Fruit fly (Drosophila melanogaster) whole organism, embryonic: ENCODE data around the gene CG34287.

Experiments used
- CG10543 ChIP-seq: fragments of 200-800 bp; sonication (Bioruptor generic); optimal IDR thresholded peaks from 3 replicates; lab custom pipeline; 2017; ENCODE audit warnings: missing biosample characterization, mild to moderate bottlenecking, missing genetic modification characterization, moderate library complexity
- CG12744 ChIP-seq: fragments of 200-800 bp; sonication (Bioruptor generic); optimal IDR thresholded peaks from 2 replicates; lab custom pipeline; 2016; ENCODE audit warnings: missing biosample characterization, missing genetic modification characterization
- CG13775 ChIP-seq: fragments of 200-800 bp; sonication (Bioruptor generic); optimal IDR thresholded peaks from 3 replicates; lab custom pipeline; 2017; ENCODE audit warnings: missing biosample characterization, mild to moderate bottlenecking, missing genetic modification characterization
- CG14965 ChIP-seq: fragments of 200-800 bp; sonication (Bioruptor generic); optimal IDR thresholded peaks from 2 replicates; lab custom pipeline; 2016; ENCODE audit warnings: missing biosample characterization, missing genetic modification characterization, borderline replicate concordance
- CG1529 ChIP-seq: fragments of 200-800 bp; sonication (Bioruptor generic); optimal IDR thresholded peaks from 3 replicates; lab custom pipeline; 2018; ENCODE audit warnings: missing biosample characterization, missing genetic modification characterization
- CG16813 ChIP-seq: fragments of 200-800 bp; sonication (Bioruptor generic); IDR thresholded peaks from 3 replicates; pipeline ENCODE4 v1.3.6; 2022; ENCODE audit warnings: missing biosample characterization, missing genetic modification characterization; ENCODE audit not compliant: partially characterized antibody
- CG18011 ChIP-seq: fragments of 200-800 bp; sonication (Bioruptor generic); optimal IDR thresholded peaks from 2 replicates; lab custom pipeline; 2017; ENCODE audit warnings: missing biosample characterization, missing genetic modification characterization, mild to moderate bottlenecking, moderate library complexity, missing genotype
- CG2116 ChIP-seq: fragments of 200-800 bp; sonication (Bioruptor generic); optimal IDR thresholded peaks from 3 replicates; lab custom pipeline; 2018; ENCODE audit warnings: missing biosample characterization, mild to moderate bottlenecking, missing genetic modification characterization
- CG31388 ChIP-seq: fragments of 200-800 bp; sonication (Bioruptor generic); optimal IDR thresholded peaks from 2 replicates; lab custom pipeline; 2016; ENCODE audit warnings: missing biosample characterization, missing genetic modification characterization
- CG34376 ChIP-seq: fragments of 200-800 bp; sonication (Bioruptor generic); optimal IDR thresholded peaks from 2 replicates; lab custom pipeline; 2018; ENCODE audit warnings: missing biosample characterization, mild to moderate bottlenecking, missing genetic modification characterization
- CG4707 ChIP-seq: fragments of 200-800 bp; sonication (Bioruptor generic); optimal IDR thresholded peaks from 2 replicates; lab custom pipeline; 2018; ENCODE audit warnings: missing biosample characterization, mild to moderate bottlenecking, missing genetic modification characterization, moderate library complexity
- CG5953 ChIP-seq: fragments of 200-800 bp; sonication (Bioruptor generic); IDR thresholded peaks from 2 replicates; pipeline ENCODE4 v1.3.6; 2022; ENCODE audit warnings: missing biosample characterization, missing genetic modification characterization
- CG7839 ChIP-seq: fragments of 200-800 bp; sonication (Bioruptor generic); optimal IDR thresholded peaks from 3 replicates; lab custom pipeline; 2018; ENCODE audit warnings: missing biosample characterization, mild to moderate bottlenecking, missing genetic modification characterization, moderate library complexity
- CG7987 ChIP-seq: fragments of 200-800 bp; sonication (Bioruptor generic); optimal IDR thresholded peaks from 2 replicates; lab custom pipeline; 2018; ENCODE audit warnings: missing biosample characterization, mild to moderate bottlenecking, missing genetic modification characterization, moderate library complexity
- CG8290 ChIP-seq, 3 experiments: fragments of 200-800 bp; sonication (Bioruptor generic); optimal IDR thresholded peaks; 2 replicates each; lab custom pipeline; 2016 to 2019; ENCODE audit warnings: missing biosample characterization in 3 of 3, missing genetic modification characterization in 3 of 3, mild to moderate bottlenecking in 2 of 3, moderate library complexity in 1 of 3
- CG9932 ChIP-seq: fragments of 200-800 bp; sonication (Bioruptor generic); IDR thresholded peaks from 2 replicates; pipeline ENCODE4 v1.3.6; 2022; ENCODE audit warnings: missing biosample characterization, missing genetic modification characterization
- Dek ChIP-seq: fragments of 200-800 bp; sonication (Bioruptor generic); optimal IDR thresholded peaks from 3 replicates; lab custom pipeline; 2019; ENCODE audit warnings: missing biosample characterization, mild to moderate bottlenecking, missing genetic modification characterization, moderate library complexity
- Dip3 ChIP-seq: fragments of 200-800 bp; sonication (Bioruptor generic); optimal IDR thresholded peaks from 3 replicates; lab custom pipeline; 2016; ENCODE audit warnings: missing biosample characterization, missing genetic modification characterization
- Dll ChIP-seq: fragments of 200-800 bp; sonication (Bioruptor generic); IDR thresholded peaks from 4 replicates; pipeline ENCODE4 v1.3.6; 2022; ENCODE audit warnings: missing biosample characterization, missing genetic modification characterization; ENCODE audit not compliant: partially characterized antibody
- Doc3 ChIP-seq: fragments of 200-800 bp; sonication (Bioruptor generic); IDR thresholded peaks from 3 replicates; pipeline ENCODE4 v1.3.6; 2022; ENCODE audit warnings: missing biosample characterization, missing genetic modification characterization; ENCODE audit not compliant: partially characterized antibody
- Dp ChIP-seq: fragments of 200-800 bp; sonication (Bioruptor generic); optimal IDR thresholded peaks from 2 replicates; lab custom pipeline; 2018; ENCODE audit warnings: missing biosample characterization, mild to moderate bottlenecking, missing genetic modification characterization, moderate library complexity
- Ets97D ChIP-seq: fragments of 200-800 bp; sonication (Bioruptor generic); optimal IDR thresholded peaks from 3 replicates; lab custom pipeline; 2016; ENCODE audit warnings: missing biosample characterization, missing genetic modification characterization
- Fer3 ChIP-seq: fragments of 200-800 bp; sonication (Bioruptor generic); optimal IDR thresholded peaks from 2 replicates; lab custom pipeline; 2018; ENCODE audit warnings: missing biosample characterization, mild to moderate bottlenecking, missing genetic modification characterization, moderate library complexity
- HHEX ChIP-seq: fragments of 200-800 bp; sonication (Bioruptor generic); optimal IDR thresholded peaks from 3 replicates; lab custom pipeline; 2017; ENCODE audit warnings: missing biosample characterization, mild to moderate bottlenecking, missing genetic modification characterization, missing genetic modification reagents
- Hey ChIP-seq: fragments of 200-800 bp; sonication (Bioruptor generic); optimal IDR thresholded peaks from 3 replicates; lab custom pipeline; 2018; ENCODE audit warnings: missing biosample characterization, mild to moderate bottlenecking, missing genetic modification characterization
- Hmr ChIP-seq: fragments of 200-800 bp; sonication (Bioruptor generic); optimal IDR thresholded peaks from 3 replicates; lab custom pipeline; 2017; ENCODE audit warnings: mild to moderate bottlenecking, missing biosample characterization, missing genetic modification reagents, missing genetic modification characterization
- Jarid2 ChIP-seq: fragments of 200-800 bp; sonication (Bioruptor generic); optimal IDR thresholded peaks from 3 replicates; lab custom pipeline; 2017; ENCODE audit warnings: mild to moderate bottlenecking, missing biosample characterization, missing genetic modification reagents, missing genetic modification characterization
- PHDP ChIP-seq: fragments of 200-800 bp; sonication (Bioruptor generic); optimal IDR thresholded peaks from 3 replicates; lab custom pipeline; 2018; ENCODE audit warnings: missing biosample characterization, mild to moderate bottlenecking, missing genetic modification characterization, moderate library complexity
- Pdp1 ChIP-seq, 2 experiments: fragments of 200-800 bp; sonication (Bioruptor generic); optimal IDR thresholded peaks; 3 replicates each; lab custom pipeline; 2016; ENCODE audit warnings: missing biosample characterization in 2 of 2, missing genetic modification characterization in 2 of 2, mild to moderate bottlenecking in 1 of 2, moderate library complexity in 1 of 2
- Six4 ChIP-seq: fragments of 200-800 bp; sonication (Bioruptor generic); optimal IDR thresholded peaks from 2 replicates; lab custom pipeline; 2016; ENCODE audit warnings: missing biosample characterization, missing genetic modification characterization
- Trl ChIP-seq, 3 experiments: fragments of >200 bp in 2 of 3; fragments of 200-800 bp in 1 of 3; sonication (Bioruptor generic) in 1 of 3; optimal IDR thresholded peaks; 2 replicates in 1 of 3; 3 replicates in 2 of 3; lab custom pipeline; 2016 to 2017; ENCODE audit warnings: missing biosample characterization in 1 of 3, missing genetic modification characterization in 1 of 3
- Usf ChIP-seq: fragments of 200-800 bp; sonication (Bioruptor generic); optimal IDR thresholded peaks from 2 replicates; lab custom pipeline; 2017; ENCODE audit warnings: missing genotype, missing biosample characterization, missing genetic modification characterization
- ac ChIP-seq: fragments of 200-800 bp; sonication (Bioruptor generic); optimal IDR thresholded peaks from 3 replicates; lab custom pipeline; 2017; ENCODE audit warnings: missing biosample characterization, mild to moderate bottlenecking, missing genetic modification characterization
- ash1 ChIP-seq: fragments of 200-800 bp; sonication (Bioruptor generic); optimal IDR thresholded peaks from 2 replicates; lab custom pipeline; 2018; ENCODE audit warnings: missing biosample characterization, mild to moderate bottlenecking, missing genetic modification characterization
- bsh ChIP-seq, 2 experiments: fragments of 200-800 bp; sonication (Bioruptor generic); optimal IDR thresholded peaks; 2 replicates each; lab custom pipeline; 2017 to 2018; ENCODE audit warnings: mild to moderate bottlenecking in 2 of 2, missing biosample characterization in 2 of 2, missing genetic modification characterization in 2 of 2, moderate library complexity in 1 of 2
- cg ChIP-seq: fragments of 200-800 bp; sonication (Bioruptor generic); optimal IDR thresholded peaks from 3 replicates; lab custom pipeline; 2019; ENCODE audit warnings: missing biosample characterization, mild to moderate bottlenecking, missing genetic modification characterization, moderate library complexity
- chm ChIP-seq: fragments of 200-800 bp; sonication (Bioruptor generic); IDR thresholded peaks from 2 replicates; pipeline ENCODE4 v1.3.6; 2022; ENCODE audit warnings: missing biosample characterization, missing genetic modification characterization
- croc ChIP-seq: fragments of 200-800 bp; sonication (Bioruptor generic); conservative IDR thresholded peaks from 3 replicates; pipeline ENCODE4 v1.3.6; 2022; ENCODE audit warnings: missing biosample characterization, missing genetic modification characterization
- dan ChIP-seq: fragments of 200-800 bp; sonication (Bioruptor generic); IDR thresholded peaks from 2 replicates; pipeline ENCODE4 v1.3.6; 2022; ENCODE audit warnings: missing biosample characterization, missing genetic modification characterization
- dimm ChIP-seq: fragments of 200-800 bp; sonication (Bioruptor generic); IDR thresholded peaks from 2 replicates; pipeline ENCODE4 v1.3.6; 2022; ENCODE audit warnings: missing biosample characterization, missing genetic modification characterization
- dysf ChIP-seq: fragments of 200-800 bp; sonication (Bioruptor generic); IDR thresholded peaks from 3 replicates; pipeline ENCODE4 v1.3.6; 2022; ENCODE audit warnings: missing biosample characterization, missing genetic modification characterization
- fd96Cb ChIP-seq: fragments of 200-800 bp; sonication (Bioruptor generic); optimal IDR thresholded peaks from 2 replicates; lab custom pipeline; 2018; ENCODE audit warnings: missing biosample characterization, mild to moderate bottlenecking, missing genetic modification characterization, moderate library complexity
- h ChIP-seq: fragments of >200 bp; optimal IDR thresholded peaks from 2 replicates; lab custom pipeline; 2017
- mirr ChIP-seq: fragments of 200-800 bp; sonication (Bioruptor generic); optimal IDR thresholded peaks from 3 replicates; lab custom pipeline; 2018; ENCODE audit warnings: missing biosample characterization, mild to moderate bottlenecking, missing genetic modification characterization
- onecut ChIP-seq: fragments of 200-800 bp; sonication (Bioruptor generic); IDR thresholded peaks from 2 replicates; pipeline ENCODE4 v1.3.6; 2022; ENCODE audit warnings: missing biosample characterization, missing genetic modification characterization
- schlank ChIP-seq: fragments of 200-800 bp; sonication (Bioruptor generic); optimal IDR thresholded peaks from 2 replicates; lab custom pipeline; 2018; ENCODE audit warnings: missing biosample characterization, mild to moderate bottlenecking, missing genetic modification characterization
- sima ChIP-seq: fragments of 200-800 bp; sonication (Bioruptor generic); optimal IDR thresholded peaks from 2 replicates; lab custom pipeline; 2016; ENCODE audit warnings: missing biosample characterization, missing genetic modification characterization
- slou ChIP-seq: fragments of 200-800 bp; sonication (Bioruptor generic); optimal IDR thresholded peaks from 3 replicates; lab custom pipeline; 2016; ENCODE audit warnings: missing biosample characterization, missing genetic modification characterization
- slp2 ChIP-seq: fragments of 200-800 bp; sonication (Bioruptor generic); optimal IDR thresholded peaks from 2 replicates; lab custom pipeline; 2016; ENCODE audit warnings: missing biosample characterization, missing genetic modification characterization
- ttk ChIP-seq: fragments of 200-800 bp; sonication (Bioruptor generic); IDR thresholded peaks from 2 replicates; pipeline ENCODE4 v2.1.2; 2022; ENCODE audit warnings: missing biosample characterization, missing genetic modification characterization
- wdn ChIP-seq: fragments of 200-800 bp; sonication (Bioruptor generic); IDR thresholded peaks from 2 replicates; pipeline ENCODE4 v1.3.6; 2022; ENCODE audit warnings: missing biosample characterization, missing genetic modification characterization

The CG34287 gene

dm6 chr3R:5821243-5821642, 31.9 kb upstream of the CG34287 start, which contains the start of gene Hpr1 (continued):
- TF ChIP-seq CG31388 (no peak), ttk (GFP tag; lab: Robert Waterston, UW) (no peak), bsh (GFP tag; optimal IDR thresholded peaks at IDR 0.05; lab: Kevin White, UChicago) (no peak), h (no peak), CG18011 (GFP tag; lab: Kevin White, UChicago) (no peak), ac (GFP tag; lab: Kevin White, UChicago) (no peak), Dip3 (no peak), cg (GFP tag; lab: Kevin White, UChicago) (no peak), chm (GFP tag; lab: Robert Waterston, UW) (no peak), CG16813 (GFP tag; lab: Robert Waterston, UW) (no peak), Jarid2 (GFP tag; lab: Kevin White, UChicago) (no peak), HHEX (no peak), CG7987 (GFP tag; lab: Kevin White, UChicago) (no peak), CG9932 (GFP tag; lab: Robert Waterston, UW) (no peak), Dll (peak; percentile 52; the same call in 1 of the 4 replicates), CG7839 (no peak), Dp (peak; percentile 89), CG5953 (GFP tag; lab: Robert Waterston, UW) (no peak), ash1 (GFP tag; lab: Kevin White, UChicago) (no peak), CG2116 (GFP tag; lab: Kevin White, UChicago) (peak; percentile 57), slou (GFP tag; lab: Kevin White, UChicago) (no peak), fd96Cb (tag; lab: Kevin White, UChicago) (no peak), CG1529 (no peak), Hmr (GFP tag; lab: Kevin White, UChicago) (no peak), Ets97D (GFP tag; lab: Kevin White, UChicago) (peak; percentile 33), dimm (GFP tag; lab: Robert Waterston, UW) (no peak), Usf (GFP tag; lab: Kevin White, UChicago) (no peak), schlank (tag; lab: Kevin White, UChicago) (no peak), Doc3 (GFP tag; lab: Robert Waterston, UW) (peak; percentile 23; the same call in 1 of the 3 replicates), Trl (optimal IDR thresholded peaks at IDR 0.05; lab: Kevin White, UChicago) (no peak), Trl (GFP tag; optimal IDR thresholded peaks at IDR 0.05; lab: Kevin White, UChicago) (no peak)

dm6 chr3R:5821750-5822149, 31.4 kb upstream of the CG34287 start, which contains the start of gene CG46303:
CG46303 (plus strand) TSS chr3R:5821972.
- TF ChIP-seq CG8290 (GFP tag; optimal IDR thresholded peaks at IDR 0.05; lab: Kevin White, UChicago) (no peak), CG8290 (tag; optimal IDR thresholded peaks at IDR 0.05; lab: Kevin White, UChicago) (no peak), onecut (GFP tag; lab: Robert Waterston, UW) (no peak), slp2 (GFP tag; lab: Kevin White, UChicago) (no peak), mirr (GFP tag; lab: Kevin White, UChicago) (peak; percentile 65), CG10543 (GFP tag; lab: Kevin White, UChicago) (peak; percentile 23), croc (GFP tag; lab: Robert Waterston, UW) (no peak), CG13775 (no peak), CG4707 (no peak), Hey (tag; lab: Kevin White, UChicago) (peak; percentile 24), Pdp1 (GFP tag; optimal IDR thresholded peaks at IDR 0.05; lab: Kevin White, UChicago) (peak in 1 of 2 experiments; percentile 8), CG34376 (GFP tag; lab: Kevin White, UChicago) (peak; percentile 23), CG14965 (GFP tag; lab: Kevin White, UChicago) (no peak), wdn (GFP tag; lab: Robert Waterston, UW) (no peak), CG12744 (GFP tag; lab: Kevin White, UChicago) (no peak), Doc3 (GFP tag; lab: Robert Waterston, UW) (no peak), Six4 (no peak), dan (GFP tag; lab: Robert Waterston, UW) (no peak), PHDP (tag; lab: Kevin White, UChicago) (no peak), Dek (tag; lab: Kevin White, UChicago) (no peak), dysf (GFP tag; lab: Robert Waterston, UW) (peak; percentile 12; the same call in 1 of the 3 replicates), sima (GFP tag; lab: Kevin White, UChicago) (no peak), Fer3 (tag; lab: Kevin White, UChicago) (no peak)
